Fruit fly (Drosophila melanogaster): ENCODE data around the gene CG10366.
A peak's percentile ranks its signal among the peaks of the same experiment; 100 is the strongest.

CG10366 gene

DNA sequence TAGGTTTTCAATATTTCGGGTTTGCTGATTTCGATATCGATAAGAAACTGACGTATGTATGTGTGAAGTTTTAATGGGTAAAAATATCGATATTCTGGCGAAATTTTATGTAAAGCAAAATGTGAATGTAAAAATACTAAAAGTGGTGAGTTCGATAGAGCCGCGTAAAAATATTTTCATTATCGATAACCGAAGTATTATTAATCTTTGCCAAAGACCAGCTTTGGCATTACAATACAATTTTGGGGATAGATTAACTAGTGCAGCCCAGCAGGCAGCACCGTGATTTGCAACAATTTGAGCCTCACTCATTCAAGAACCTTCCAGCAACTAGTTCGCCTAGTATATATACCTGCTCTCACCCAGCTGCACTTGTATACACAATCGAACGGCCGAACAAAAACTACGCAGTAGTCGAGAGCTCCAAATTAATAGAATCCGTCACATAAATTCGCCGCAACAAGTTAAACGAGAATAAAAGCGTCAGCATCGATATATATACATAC is 41.7 kb upstream of the CG10366 start (continued):
- TF ChIP-seq CG34224 (GFP tag; IDR thresholded peaks at IDR 0.05; ENCODE audit: partially characterized antibody) (peak; percentile 96), Nf-YB (GFP tag; optimal IDR thresholded peaks at IDR 0.05) (no peak), mld (GFP tag; IDR thresholded peaks at IDR 0.05; ENCODE audit: partially characterized antibody) (peak; percentile 84), HHEX (GFP tag; optimal IDR thresholded peaks at IDR 0.05) (no peak), zen2 (GFP tag; IDR thresholded peaks at IDR 0.05; ENCODE audit: partially characterized antibody) (peak; percentile 93), CG34422 (GFP tag; IDR thresholded peaks at IDR 0.05) (peak; percentile 13; the same call in 1 of the 3 replicates), hb (GFP tag; IDR thresholded peaks at IDR 0.05; ENCODE audit: partially characterized antibody) (peak; percentile 82; the same call in 1 of the 3 replicates), CG12769 (tag; optimal IDR thresholded peaks at IDR 0.05) (peak; percentile 33), pzg (GFP tag; optimal IDR thresholded peaks at IDR 0.05) (peak; percentile 86), HmgZ (tag; optimal IDR thresholded peaks at IDR 0.05) (peak; percentile 71), jigr1 (GFP tag; IDR thresholded peaks at IDR 0.05) (no peak), CG10565 (GFP tag; optimal IDR thresholded peaks at IDR 0.05) (no peak), ato (GFP tag; IDR thresholded peaks at IDR 0.05; ENCODE audit: partially characterized antibody) (peak; percentile 94), Dref (GFP tag; IDR thresholded peaks at IDR 0.05) (peak; percentile 92), CG14965 (GFP tag; optimal IDR thresholded peaks at IDR 0.05; ENCODE audit: borderline replicate concordance) (no peak), HLH4C (GFP tag; IDR thresholded peaks at IDR 0.05; ENCODE audit: partially characterized antibody) (peak; percentile 95), crp (GFP tag; optimal IDR thresholded peaks at IDR 0.05) (peak in 1 of 2 experiments; percentile 44), CG16813 (GFP tag; IDR thresholded peaks at IDR 0.05; ENCODE audit: partially characterized antibody) (peak; percentile 89), CG8290 (GFP tag; optimal IDR thresholded peaks at IDR 0.05) (no peak), CG8290 (tag; optimal IDR thresholded peaks at IDR 0.05) (peak in 1 of 2 experiments; percentile 48), gfzf (GFP tag; optimal IDR thresholded peaks at IDR 0.05) (peak; percentile 45), CG3995 (GFP tag; optimal IDR thresholded peaks at IDR 0.05) (peak; percentile 99), CG13624 (GFP tag; optimal IDR thresholded peaks at IDR 0.05) (peak; percentile 65), sna (GFP tag; IDR thresholded peaks at IDR 0.05; ENCODE audit: partially characterized antibody) (peak; percentile 90), CG8281 (tag; optimal IDR thresholded peaks at IDR 0.05) (no peak), Dp (GFP tag; optimal IDR thresholded peaks at IDR 0.05) (peak; percentile 66), nerfin-2 (GFP tag; IDR thresholded peaks at IDR 0.05; ENCODE audit: partially characterized antibody) (peak; percentile 95), zen (tag; optimal IDR thresholded peaks at IDR 0.05) (peak; percentile 8), CG1603 (tag; optimal IDR thresholded peaks at IDR 0.05) (peak; percentile 69), Fer1 (GFP tag; optimal IDR thresholded peaks at IDR 0.05) (peak; percentile 26), exex (tag; optimal IDR thresholded peaks at IDR 0.05) (peak; percentile 10), Rfx (GFP tag; IDR thresholded peaks at IDR 0.05) (0 out of 2 replicates have a peak, but pooled peaks have one; percentile 7), sd (tag; optimal IDR thresholded peaks at IDR 0.05) (peak; percentile 50), CG4617 (GFP tag; optimal IDR thresholded peaks at IDR 0.05; ENCODE audit: borderline replicate concordance) (peak; percentile 2), D19A (tag; optimal IDR thresholded peaks at IDR 0.05) (no peak), stwl (tag; optimal IDR thresholded peaks at IDR 0.05) (peak; percentile 96), Bgb (GFP tag; IDR thresholded peaks at IDR 0.05; ENCODE audit: partially characterized antibody) (peak; percentile 93)

DNA sequence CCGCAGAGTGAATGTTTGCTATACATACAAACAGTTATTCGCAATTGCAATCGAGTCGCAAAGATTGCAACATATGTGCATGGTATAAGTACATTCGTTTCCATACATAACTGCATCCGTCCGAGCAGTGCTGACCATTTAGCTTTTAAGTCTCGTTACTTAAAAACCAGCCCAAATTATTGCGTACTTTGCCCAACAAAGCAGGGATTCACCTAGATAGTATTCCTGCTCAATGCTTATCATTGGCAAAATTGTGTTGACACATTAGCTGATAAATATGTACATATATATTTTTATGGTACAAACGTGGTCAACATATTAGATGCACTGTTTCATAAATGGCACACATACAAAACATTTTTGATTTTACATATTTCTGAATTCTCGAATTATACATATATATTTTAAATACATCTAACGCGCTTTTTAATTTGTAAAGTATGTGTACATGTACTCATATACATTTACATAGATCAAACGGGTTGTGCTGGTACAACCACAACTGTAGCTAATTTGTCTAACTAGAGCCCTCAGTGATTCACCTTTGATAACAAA is 40.9 kb upstream of the CG10366 start:
- TF ChIP-seq onecut (GFP tag; IDR thresholded peaks at IDR 0.05) (no peak), unc-4 (GFP tag; IDR thresholded peaks at IDR 0.05; ENCODE audit: partially characterized antibody) (no peak), exex (tag; optimal IDR thresholded peaks at IDR 0.05) (peak; percentile 41), CG2120 (GFP tag; optimal IDR thresholded peaks at IDR 0.05) (peak; percentile 7), lbe (GFP tag; optimal IDR thresholded peaks at IDR 0.05) (peak; percentile 12), CG10431 (GFP tag; optimal IDR thresholded peaks at IDR 0.05) (no peak), CG6654 (GFP tag; optimal IDR thresholded peaks at IDR 0.05) (no peak), MTF-1 (GFP tag; optimal IDR thresholded peaks at IDR 0.05; ENCODE audit: borderline replicate concordance) (no peak), corto (GFP tag; optimal IDR thresholded peaks at IDR 0.05) (peak; percentile 3), CG10274 (GFP tag; optimal IDR thresholded peaks at IDR 0.05) (no peak), CG11696 (GFP tag; IDR thresholded peaks at IDR 0.05) (0 out of 2 replicates have a peak, but pooled peaks have one; percentile 25), TFAM (GFP tag; optimal IDR thresholded peaks at IDR 0.05) (no peak), Sry-β (GFP tag; optimal IDR thresholded peaks at IDR 0.05) (peak; percentile 71)

All from whole organism, embryonic.